Fruit fly (Drosophila melanogaster): ENCODE data around the gene Dysb.

Gene Dysb

dm6 chr3L:18898086-18898470 is 30.5 kb downstream of the Dysb start, which contains the start of gene CG3902 (continued):
- peak; percentile 28; the same call in 1 of the 2 replicates for TF ChIP-seq CG42726 (GFP tag; IDR thresholded peaks at IDR 0.05; ENCODE audit: partially characterized antibody)
- no peak for TF ChIP-seq Chrac-16 (GFP tag; optimal IDR thresholded peaks at IDR 0.05)
- TF ChIP-seq mirr (GFP tag; optimal IDR thresholded peaks at IDR 0.05): peak; percentile 12
- peak; percentile 10 for TF ChIP-seq CG13894 (tag; optimal IDR thresholded peaks at IDR 0.05)
- TF ChIP-seq ase (GFP tag; IDR thresholded peaks at IDR 0.05): no peak
- peak; percentile 22; the same call in 1 of the 2 replicates for TF ChIP-seq Adf1 (GFP tag; IDR thresholded peaks at IDR 0.05)
- peak; percentile 13; the same call in 1 of the 2 replicates for TF ChIP-seq stc (GFP tag; IDR thresholded peaks at IDR 0.05)
- no peak for TF ChIP-seq peb (GFP tag; IDR thresholded peaks at IDR 0.05)
- TF ChIP-seq bsh (GFP tag; optimal IDR thresholded peaks at IDR 0.05): peak in 1 of 2 experiments; percentile 32
- TF ChIP-seq unc-4 (GFP tag; IDR thresholded peaks at IDR 0.05; ENCODE audit: partially characterized antibody): no peak
- TF ChIP-seq CG18011 (GFP tag; optimal IDR thresholded peaks at IDR 0.05): peak; percentile 19
- peak; percentile 43 for TF ChIP-seq CG6765 (GFP tag; optimal IDR thresholded peaks at IDR 0.05)
- peak; percentile 47 for TF ChIP-seq slbo (GFP tag; IDR thresholded peaks at IDR 0.05)
- TF ChIP-seq CG12769 (tag; optimal IDR thresholded peaks at IDR 0.05): peak; percentile 82
- peak; percentile 9 for TF ChIP-seq YL-1 (GFP tag; optimal IDR thresholded peaks at IDR 0.05)
- no peak for TF ChIP-seq shn (GFP tag; optimal IDR thresholded peaks at IDR 0.05)
- peak in 1 of 3 experiments; percentile 23 for TF ChIP-seq Stat92E (GFP tag; optimal IDR thresholded peaks at IDR 0.05)
- peak; percentile 36; the same call in 1 of the 3 replicates for TF ChIP-seq Dbx (GFP tag; IDR thresholded peaks at IDR 0.05)
- no peak for TF ChIP-seq CG3163 (GFP tag; optimal IDR thresholded peaks at IDR 0.05)
- peak; percentile 63 for TF ChIP-seq HmgZ (tag; optimal IDR thresholded peaks at IDR 0.05)
- TF ChIP-seq CG10147 (GFP tag; optimal IDR thresholded peaks at IDR 0.05): peak; percentile 18
- no peak for TF ChIP-seq lov (optimal IDR thresholded peaks at IDR 0.05)
- TF ChIP-seq lov (GFP tag; IDR thresholded peaks at IDR 0.05): peak; percentile 71; the same call in 2 of the 3 replicates
- peak; percentile 24 for TF ChIP-seq her (GFP tag; optimal IDR thresholded peaks at IDR 0.05)
- peak; percentile 37 for TF ChIP-seq CG12071 (GFP tag; optimal IDR thresholded peaks at IDR 0.05)
- peak; percentile 46 for TF ChIP-seq Meics (GFP tag; optimal IDR thresholded peaks at IDR 0.05)
- peak; percentile 49 for TF ChIP-seq Hand (GFP tag; optimal IDR thresholded peaks at IDR 0.05)
- peak; percentile 1 for TF ChIP-seq CG12219 (GFP tag; optimal IDR thresholded peaks at IDR 0.05)
- TF ChIP-seq hkb (optimal IDR thresholded peaks at IDR 0.05): no peak
- no peak for TF ChIP-seq hkb (GFP tag; IDR thresholded peaks at IDR 0.05)
- TF ChIP-seq ftz-f1 (GFP tag; optimal IDR thresholded peaks at IDR 0.05): peak; percentile 55
- TF ChIP-seq Bgb (GFP tag; IDR thresholded peaks at IDR 0.05; ENCODE audit: partially characterized antibody): peak; percentile 59; the same call in 1 of the 2 replicates
- TF ChIP-seq CG15269 (tag; optimal IDR thresholded peaks at IDR 0.05): peak; percentile 25
- TF ChIP-seq NfI (GFP tag; optimal IDR thresholded peaks at IDR 0.05): peak; percentile 3
- peak; percentile 92 for TF ChIP-seq Med (GFP tag)
- TF ChIP-seq CG2678 (tag; optimal IDR thresholded peaks at IDR 0.05): peak; percentile 28
- TF ChIP-seq CG6791 (GFP tag; IDR thresholded peaks at IDR 0.05; ENCODE audit: partially characterized antibody): peak; percentile 28; the same call in 1 of the 3 replicates
- peak; percentile 61 for TF ChIP-seq Fer1 (GFP tag; optimal IDR thresholded peaks at IDR 0.05)
- TF ChIP-seq CG5953 (GFP tag; IDR thresholded peaks at IDR 0.05): peak; percentile 67
- TF ChIP-seq vvl (GFP tag; IDR thresholded peaks at IDR 0.05): peak; percentile 71
- TF ChIP-seq Jarid2 (GFP tag; optimal IDR thresholded peaks at IDR 0.05): peak; percentile 89
- no peak for TF ChIP-seq aop (GFP tag; IDR thresholded peaks at IDR 0.05)
- peak; percentile 7 for TF ChIP-seq sd (tag; optimal IDR thresholded peaks at IDR 0.05)
- TF ChIP-seq CG5245 (GFP tag; optimal IDR thresholded peaks at IDR 0.05): no peak
- TF ChIP-seq CG14050 (GFP tag; IDR thresholded peaks at IDR 0.05): peak; percentile 28; the same call in 1 of the 3 replicates
- TF ChIP-seq CG10543 (GFP tag; optimal IDR thresholded peaks at IDR 0.05): peak; percentile 71
- 0 out of 3 replicates have a peak, but pooled peaks have one; percentile 56 for TF ChIP-seq mld (GFP tag; IDR thresholded peaks at IDR 0.05; ENCODE audit: partially characterized antibody)
- TF ChIP-seq ato (GFP tag; IDR thresholded peaks at IDR 0.05; ENCODE audit: partially characterized antibody): 0 out of 2 replicates have a peak, but pooled peaks have one; percentile 41
- TF ChIP-seq CG11247 (GFP tag; IDR thresholded peaks at IDR 0.05): 0 out of 2 replicates have a peak, but pooled peaks have one; percentile 28
